Worm (Caenorhabditis elegans) whole organism, midembryonic: ENCODE measurements around the gene srw-55.

ENCODE experiments used
- T22C8.4 ChIP-seq: fragments of 200-800 bp; sonication (Bioruptor generic); IDR thresholded peaks from 2 replicates; pipeline ENCODE4 v1.3.6; 2022; ENCODE audit warnings: missing genetic modification characterization, missing compliant biosample characterization
- cog-1 ChIP-seq: sonication (generic microtip); optimal IDR thresholded peaks from 2 replicates; lab custom pipeline; 2016; ENCODE audit warnings: missing genetic modification characterization, missing compliant biosample characterization
- flt-1 ChIP-seq: fragments of 200-800 bp; sonication (Bioruptor generic); IDR thresholded peaks from 2 replicates; pipeline ENCODE4 v1.3.6; 2022; ENCODE audit warnings: missing genetic modification characterization, missing compliant biosample characterization
- klf-2 ChIP-seq: fragments of 200-800 bp; sonication (Bioruptor generic); conservative IDR thresholded peaks from 2 replicates; pipeline ENCODE4 v1.3.6; 2022; ENCODE audit warnings: missing genetic modification reagents, missing genetic modification characterization, missing compliant biosample characterization
- med-1 ChIP-seq: sonication (generic microtip); optimal IDR thresholded peaks from 2 replicates; lab custom pipeline; 2017; ENCODE audit warnings: missing genetic modification characterization, mild to moderate bottlenecking, missing compliant biosample characterization, antibody characterized with exemption, missing genetic modification reagents; ENCODE audit not compliant: insufficient read depth
- ref-1 ChIP-seq: fragments of 200-800 bp; sonication (Bioruptor generic); conservative IDR thresholded peaks from 2 replicates; pipeline ENCODE4 v1.3.6; 2022; ENCODE audit warnings: missing genetic modification reagents, missing genetic modification characterization, missing compliant biosample characterization
- tab-1 ChIP-seq: fragments of 200-800 bp; sonication (Bioruptor generic); IDR thresholded peaks from 2 replicates; pipeline ENCODE4 v1.3.6; 2022; ENCODE audit warnings: missing genetic modification characterization, missing compliant biosample characterization
- ztf-23 ChIP-seq: fragments of 200-800 bp; sonication (Bioruptor generic); IDR thresholded peaks from 2 replicates; pipeline ENCODE4 v1.3.6; 2022; ENCODE audit warnings: missing genetic modification reagents, missing genetic modification characterization, missing compliant biosample characterization
- ztf-29 ChIP-seq: fragments of 200-800 bp; sonication (Bioruptor generic); IDR thresholded peaks from 2 replicates; pipeline ENCODE4 v1.3.6; 2022; ENCODE audit warnings: missing genetic modification reagents, missing genetic modification characterization, missing compliant biosample characterization

Gene srw-55

ce11 chrV:15928325-15928724 lies 11.8 kb downstream of the srw-55 start, which contains the start of gene pzf-1:
Gene pzf-1, minus strand, starts transcription at chrV:15928425.
- TF ChIP-seq klf-2, result no peak
- no peak for TF ChIP-seq ref-1 (GFP tag; lab: Robert Waterston, UW)
- TF ChIP-seq flt-1, result no peak
- TF ChIP-seq tab-1, result no peak
- no peak for TF ChIP-seq med-1
- no peak for TF ChIP-seq cog-1 (tag; lab: Kevin White, UChicago)

- TF ChIP-seq ref-1 (GFP tag; lab: Robert Waterston, UW) (no peak), klf-2 (no peak), cog-1 (tag; lab: Kevin White, UChicago) (no peak), med-1 (no peak), ztf-29 (GFP tag; lab: Robert Waterston, UW) (no peak), T22C8.4 (no peak), ztf-23 (GFP tag; lab: Robert Waterston, UW) (no peak), tab-1 (no peak), flt-1 (no peak)
Observed at ce11 chrV:15924307-15924706, 15.8 kb downstream of the srw-55 start, which contains the start of gene nhr-108. Gene nhr-108, minus strand, starts transcription at chrV:15924472.

ce11 chrV:15922979-15923378 lies 17.2 kb downstream of the srw-55 start, which contains the start of gene F35E8.13:
Gene F35E8.13, plus strand, starts transcription at chrV:15923279.
- TF ChIP-seq ref-1 (GFP tag; lab: Robert Waterston, UW) (no peak), tab-1 (no peak), ztf-29 (GFP tag; lab: Robert Waterston, UW) (no peak), med-1 (no peak), klf-2 (no peak), cog-1 (tag; lab: Kevin White, UChicago) (no peak), ztf-23 (GFP tag; lab: Robert Waterston, UW) (no peak), flt-1 (no peak), T22C8.4 (no peak)

DNA sequence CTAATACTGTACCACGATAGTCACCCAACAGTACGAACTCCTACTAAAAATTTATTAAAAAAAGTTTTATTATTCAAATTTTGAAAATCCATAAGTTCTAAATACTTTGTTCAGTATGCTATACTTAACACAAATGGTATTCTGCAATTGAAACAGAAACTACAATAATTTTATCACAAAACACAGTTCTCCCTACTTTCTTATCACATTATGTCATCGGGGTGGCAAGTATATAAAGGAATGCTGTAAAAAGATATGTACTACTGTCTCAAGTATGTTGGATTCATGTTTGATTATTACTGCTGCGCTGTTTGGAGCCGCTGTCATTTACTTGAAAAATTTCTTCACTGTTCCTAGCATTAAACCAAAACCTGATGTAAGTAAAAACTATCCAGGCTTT lies 19.1 kb downstream of the srw-55 start, which contains the start of gene cdr-1:
cdr-1 (plus strand) TSS at position 208 of the 400 bp plus-strand sequence.
- no peak for TF ChIP-seq ztf-23 (GFP tag; lab: Robert Waterston, UW)
- TF ChIP-seq T22C8.4, result no peak
- TF ChIP-seq klf-2, result no peak
- TF ChIP-seq cog-1 (tag; lab: Kevin White, UChicago), result no peak
- no peak for TF ChIP-seq flt-1
- TF ChIP-seq med-1, result no peak
- no peak for TF ChIP-seq ref-1 (GFP tag; lab: Robert Waterston, UW)
- TF ChIP-seq tab-1, result no peak
- no peak for TF ChIP-seq ztf-29 (GFP tag; lab: Robert Waterston, UW)

ce11 chrV:15920273-15920672 lies 19.9 kb downstream of the srw-55 start, which contains the start of gene F35E8.10:
Gene F35E8.10, minus strand, starts transcription at chrV:15920373.
- TF ChIP-seq ztf-23 (GFP tag; lab: Robert Waterston, UW), result no peak
- TF ChIP-seq T22C8.4, result no peak
- no peak for TF ChIP-seq ref-1 (GFP tag; lab: Robert Waterston, UW)
- no peak for TF ChIP-seq flt-1
- no peak for TF ChIP-seq klf-2
- no peak for TF ChIP-seq ztf-29 (GFP tag; lab: Robert Waterston, UW)
- TF ChIP-seq tab-1, result no peak
- TF ChIP-seq cog-1 (tag; lab: Kevin White, UChicago), result no peak
- no peak for TF ChIP-seq med-1

ce11 chrV:15917458-15917857 lies 22.7 kb downstream of the srw-55 start, which contains the start of gene F35E8.9:
Gene F35E8.9, minus strand, starts transcription at chrV:15917558.
- no peak for TF ChIP-seq T22C8.4
- no peak for TF ChIP-seq tab-1
- TF ChIP-seq flt-1, result no peak
- TF ChIP-seq klf-2, result no peak
- no peak for TF ChIP-seq ztf-29 (GFP tag; lab: Robert Waterston, UW)
- TF ChIP-seq cog-1 (tag; lab: Kevin White, UChicago), result no peak
- TF ChIP-seq ztf-23 (GFP tag; lab: Robert Waterston, UW), result no peak
- TF ChIP-seq ref-1 (GFP tag; lab: Robert Waterston, UW), result no peak
- no peak for TF ChIP-seq med-1

- TF ChIP-seq flt-1 (no peak), ztf-29 (GFP tag; lab: Robert Waterston, UW) (no peak), cog-1 (tag; lab: Kevin White, UChicago) (no peak), T22C8.4 (no peak)
Observed at ce11 chrV:15915919-15916318, 24.2 kb downstream of the srw-55 start, which contains the start of gene gst-38. Gene gst-38, minus strand, starts transcription at chrV:15916070.

DNA sequence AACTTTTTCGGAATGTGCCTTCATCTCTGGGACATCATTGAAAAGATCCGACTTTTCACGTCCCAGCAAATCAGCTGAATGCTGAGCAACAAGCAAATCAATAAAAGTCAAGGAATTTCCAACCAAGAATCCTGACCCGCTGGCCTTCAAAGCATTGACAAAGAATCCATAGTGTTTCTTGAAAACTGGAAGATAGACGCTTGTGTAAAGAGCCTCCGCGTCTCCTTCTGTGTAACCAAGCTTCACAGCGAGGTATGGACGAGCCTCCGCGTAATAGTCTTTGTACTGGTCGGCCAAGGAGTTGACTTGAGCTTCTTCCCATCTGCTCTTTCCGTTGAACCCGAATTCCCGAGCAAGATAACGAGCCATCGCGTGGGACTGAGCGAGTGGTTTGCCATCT lies 24.8 kb downstream of the srw-55 start:
- TF ChIP-seq klf-2, result no peak
- TF ChIP-seq ref-1 (GFP tag; lab: Robert Waterston, UW), result no peak
- no peak for TF ChIP-seq ztf-29 (GFP tag; lab: Robert Waterston, UW)
- TF ChIP-seq flt-1, result no peak
- no peak for TF ChIP-seq T22C8.4
- TF ChIP-seq tab-1, result no peak
- no peak for TF ChIP-seq med-1
- TF ChIP-seq ztf-23 (GFP tag; lab: Robert Waterston, UW), result no peak
- no peak for TF ChIP-seq cog-1 (tag; lab: Kevin White, UChicago)

DNA sequence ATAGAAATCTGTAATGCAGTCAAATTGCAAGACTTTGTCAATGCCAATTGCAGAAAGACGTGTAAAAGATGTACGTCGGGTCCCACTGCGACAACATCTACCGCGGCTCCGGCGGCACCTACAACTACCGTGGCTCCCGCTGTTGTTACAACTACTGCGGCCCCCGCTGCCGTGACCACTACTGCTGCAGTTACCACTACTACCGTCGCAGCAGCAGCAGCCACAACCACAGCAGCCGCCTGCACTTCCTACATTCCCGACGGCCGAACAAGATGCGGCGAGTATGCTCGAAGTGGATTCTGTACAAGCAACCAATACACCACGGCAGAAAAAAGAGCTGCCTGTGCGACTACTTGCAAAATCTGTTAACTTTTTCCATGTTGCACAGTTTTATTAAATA lies 25.4 kb downstream of the srw-55 start:
- TF ChIP-seq tab-1 (no peak), ztf-29 (GFP tag; lab: Robert Waterston, UW) (no peak), T22C8.4 (no peak), ref-1 (GFP tag; lab: Robert Waterston, UW) (no peak), med-1 (no peak), cog-1 (tag; lab: Kevin White, UChicago) (no peak), klf-2 (no peak), flt-1 (no peak), ztf-23 (GFP tag; lab: Robert Waterston, UW) (no peak)

ce11 chrV:15913714-15914113 lies 26.4 kb downstream of the srw-55 start, which contains the start of gene F35E8.7:
Gene F35E8.7, plus strand, starts transcription at chrV:15914014.
- TF ChIP-seq ref-1 (GFP tag; lab: Robert Waterston, UW), result no peak
- TF ChIP-seq tab-1, result no peak
- TF ChIP-seq med-1, result no peak
- no peak for TF ChIP-seq ztf-23 (GFP tag; lab: Robert Waterston, UW)
- no peak for TF ChIP-seq T22C8.4
- TF ChIP-seq ztf-29 (GFP tag; lab: Robert Waterston, UW), result no peak
- TF ChIP-seq klf-2, result no peak
- TF ChIP-seq flt-1, result no peak
- TF ChIP-seq cog-1 (tag; lab: Kevin White, UChicago), result no peak

DNA sequence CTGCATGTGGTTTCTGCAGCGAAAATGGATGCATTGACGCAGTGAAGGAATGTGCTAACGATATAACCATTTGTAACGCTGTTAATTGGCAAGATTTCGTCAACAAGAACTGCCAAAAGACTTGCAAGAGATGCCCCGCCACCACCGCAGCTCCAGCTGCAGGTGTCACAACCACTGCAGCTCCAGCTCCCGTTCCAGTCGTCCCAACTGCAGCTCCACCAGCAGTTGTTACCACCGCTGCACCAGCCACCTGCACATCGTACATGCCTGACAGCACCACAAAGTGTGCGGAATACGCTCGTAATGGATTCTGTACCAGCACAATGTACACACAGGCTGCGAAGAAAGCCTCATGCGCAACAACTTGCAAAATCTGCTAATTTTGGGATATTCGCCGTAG lies 27.5 kb downstream of the srw-55 start:
- TF ChIP-seq ztf-23 (GFP tag; lab: Robert Waterston, UW), result no peak
- TF ChIP-seq klf-2, result no peak
- no peak for TF ChIP-seq cog-1 (tag; lab: Kevin White, UChicago)
- no peak for TF ChIP-seq flt-1
- no peak for TF ChIP-seq tab-1
